Worm (Caenorhabditis elegans) whole organism, L4 larva: Measurements from ENCODE around the gene F56C3.8.
"Not testable (repeated sequence)": the region's sequence is repeated elsewhere in the genome, so short reads cannot be mapped to it uniquely, and the experiment has no call there.

Source experiments
- F26F4.8 ChIP-seq: fragments of 200-800 bp; sonication (Bioruptor generic); conservative IDR thresholded peaks from 2 replicates; pipeline ENCODE4 v1.3.6; 2022; ENCODE audit warnings: missing genetic modification characterization, missing compliant biosample characterization
- F44E2.7 ChIP-seq: fragments of 200-800 bp; sonication (Bioruptor generic); IDR thresholded peaks from 2 replicates; pipeline ENCODE4 v2.1.2; 2022; ENCODE audit warnings: missing genetic modification characterization, missing compliant biosample characterization
- T20F7.1 ChIP-seq: fragments of 200-800 bp; sonication (Bioruptor generic); optimal IDR thresholded peaks from 2 replicates; lab custom pipeline; 2018; ENCODE audit warnings: mild to moderate bottlenecking, missing genetic modification characterization, missing compliant biosample characterization
- T26A8.4 ChIP-seq: fragments of 200-800 bp; sonication (Bioruptor generic); IDR thresholded peaks from 2 replicates; pipeline ENCODE4 v1.3.6; 2022; ENCODE audit warnings: missing genetic modification characterization, missing compliant biosample characterization
- Y105C5A.15 ChIP-seq: fragments of 200-800 bp; sonication (Bioruptor generic); IDR thresholded peaks from 2 replicates; pipeline ENCODE4 v1.3.6; 2022; ENCODE audit warnings: missing genetic modification characterization, missing compliant biosample characterization
- Y48G9A.11 ChIP-seq: fragments of 200-800 bp; sonication (Bioruptor generic); IDR thresholded peaks from 2 replicates; pipeline ENCODE4 v1.3.6; 2022; ENCODE audit warnings: missing genetic modification reagents, missing genetic modification characterization, missing compliant biosample characterization
- Y75B8A.6 ChIP-seq: fragments of 200-800 bp; sonication (Bioruptor generic); IDR thresholded peaks from 2 replicates; pipeline ENCODE4 v1.3.6; 2022; ENCODE audit warnings: missing genetic modification reagents, missing genetic modification characterization, missing compliant biosample characterization
- ZK337.2 ChIP-seq: fragments of 200-800 bp; sonication (Bioruptor generic); IDR thresholded peaks from 2 replicates; pipeline ENCODE4 v1.3.6; 2022; ENCODE audit warnings: missing genetic modification reagents, missing genetic modification characterization, missing compliant biosample characterization
- ZK546.5 ChIP-seq, 2 experiments: sonication (generic microtip); optimal IDR thresholded peaks; 2 replicates each; lab custom pipeline; 2017; ENCODE audit warnings: missing biosample characterization in 2 of 2, missing genetic modification characterization in 2 of 2
- aha-1 ChIP-seq: fragments of 150-350 bp; peaks from one replicate; lab custom pipeline; 2014; ENCODE audit warnings: missing biosample characterization, missing genetic modification characterization
- aly-2 ChIP-seq: sonication (generic microtip); optimal IDR thresholded peaks from 2 replicates; lab custom pipeline; 2018; ENCODE audit warnings: missing biosample characterization, missing genetic modification characterization
- arid-1 ChIP-seq: fragments of 200-800 bp; sonication (Bioruptor generic); conservative IDR thresholded peaks from 2 replicates; pipeline ENCODE4 v1.3.6; 2022; ENCODE audit warnings: missing genetic modification reagents, missing genetic modification characterization, missing compliant biosample characterization
- ceh-20 ChIP-seq: fragments of 200-800 bp; sonication (Bioruptor generic); IDR thresholded peaks from 2 replicates; pipeline ENCODE4 v1.3.6; 2022; ENCODE audit warnings: missing genetic modification reagents, missing genetic modification characterization, missing compliant biosample characterization
- ceh-44 ChIP-seq: fragments of 200-800 bp; sonication (Bioruptor generic); IDR thresholded peaks from 2 replicates; pipeline ENCODE4 v1.3.6; 2022; ENCODE audit warnings: missing genetic modification reagents, missing genetic modification characterization, missing compliant biosample characterization
- ceh-62 ChIP-seq: sonication (generic microtip); optimal IDR thresholded peaks from 2 replicates; lab custom pipeline; 2017; ENCODE audit warnings: missing biosample characterization, missing genetic modification characterization
- ctbp-1 ChIP-seq: fragments of 200-800 bp; sonication (Bioruptor generic); IDR thresholded peaks from 2 replicates; pipeline ENCODE4 v1.3.6; 2022; ENCODE audit warnings: missing genetic modification reagents, missing genetic modification characterization, missing compliant biosample characterization
- daf-16 ChIP-seq, 3 experiments: sonication (generic microtip); optimal IDR thresholded peaks; 2 replicates each; lab custom pipeline; 2016 to 2017; ENCODE audit warnings: missing genetic modification characterization in 3 of 3, missing genetic modification reagents in 3 of 3, mild to moderate bottlenecking in 2 of 3, missing compliant biosample characterization in 2 of 3, missing biosample characterization in 1 of 3, moderate library complexity in 1 of 3
- daf-19 ChIP-seq: fragments of 200-800 bp; sonication (Bioruptor generic); conservative IDR thresholded peaks from 2 replicates; pipeline ENCODE4 v1.3.6; 2022; ENCODE audit warnings: missing genetic modification characterization, missing compliant biosample characterization
- daf-8 ChIP-seq: fragments of 200-800 bp; sonication (Bioruptor generic); IDR thresholded peaks from 2 replicates; pipeline ENCODE4 v1.3.6; 2022; ENCODE audit warnings: missing genetic modification characterization, missing compliant biosample characterization
- dmd-6 ChIP-seq: fragments of 200-800 bp; sonication (Bioruptor generic); IDR thresholded peaks from 2 replicates; pipeline ENCODE4 v1.3.6; 2022; ENCODE audit warnings: missing genetic modification reagents, missing genetic modification characterization, missing compliant biosample characterization
- dmd-8 ChIP-seq: fragments of 200-800 bp; sonication (Bioruptor generic); IDR thresholded peaks from 2 replicates; pipeline ENCODE4 v1.3.6; 2022; ENCODE audit warnings: missing genetic modification characterization, missing compliant biosample characterization
- dmd-9 ChIP-seq: fragments of 200-800 bp; sonication (Bioruptor generic); IDR thresholded peaks from 2 replicates; pipeline ENCODE4 v1.3.6; 2022; ENCODE audit warnings: missing genetic modification reagents, missing genetic modification characterization, missing compliant biosample characterization
- egl-43 ChIP-seq: fragments of 200-800 bp; sonication (Bioruptor generic); IDR thresholded peaks from 2 replicates; pipeline ENCODE4 v1.3.6; 2022; ENCODE audit warnings: missing genetic modification reagents, missing genetic modification characterization, missing compliant biosample characterization
- fos-1 ChIP-seq: fragments of 150-350 bp; optimal IDR thresholded peaks from 2 replicates; lab custom pipeline; 2014; ENCODE audit warnings: missing biosample characterization, missing genetic modification characterization
- lim-7 ChIP-seq: fragments of 200-800 bp; sonication (Bioruptor generic); IDR thresholded peaks from 2 replicates; pipeline ENCODE4 v1.3.6; 2022; ENCODE audit warnings: missing genetic modification characterization, missing compliant biosample characterization
- lin-1 ChIP-seq: fragments of 200-800 bp; sonication (Bioruptor generic); IDR thresholded peaks from 2 replicates; pipeline ENCODE4 v1.3.6; 2022; ENCODE audit warnings: missing genetic modification reagents, missing genetic modification characterization, missing compliant biosample characterization
- lin-38 ChIP-seq: fragments of 200-800 bp; sonication (Bioruptor generic); IDR thresholded peaks from 2 replicates; pipeline ENCODE4 v1.3.6; 2022; ENCODE audit warnings: missing genetic modification reagents, missing genetic modification characterization, missing compliant biosample characterization
- madf-5 ChIP-seq, 2 experiments: fragments of 200-800 bp; sonication (Bioruptor generic); IDR thresholded peaks; 2 replicates each; pipeline ENCODE4 v1.3.6; 2022; ENCODE audit warnings: missing compliant biosample characterization in 2 of 2, missing genetic modification characterization in 2 of 2
- madf-9 ChIP-seq: fragments of 200-800 bp; sonication (Bioruptor generic); conservative IDR thresholded peaks from 2 replicates; pipeline ENCODE4 v1.3.6; 2022; ENCODE audit warnings: missing genetic modification reagents, missing genetic modification characterization, missing compliant biosample characterization
- mdl-1 ChIP-seq, 2 experiments: fragments of 150-350 bp in 1 of 2; sonication (generic microtip) in 1 of 2; optimal IDR thresholded peaks; 2 replicates each; lab custom pipeline; 2014 to 2017; ENCODE audit warnings: missing biosample characterization in 2 of 2, missing genetic modification characterization in 2 of 2
- mdt-29 ChIP-seq: fragments of 200-800 bp; sonication (Bioruptor generic); IDR thresholded peaks from 2 replicates; pipeline ENCODE4 v1.3.6; 2022; ENCODE audit warnings: missing genetic modification reagents, missing genetic modification characterization, missing compliant biosample characterization
- mep-1 ChIP-seq: fragments of 150-350 bp; sonication (generic microtip); optimal IDR thresholded peaks from 3 replicates; lab custom pipeline; 2014; ENCODE audit warnings: missing biosample characterization, missing genetic modification characterization
- mes-2 ChIP-seq: sonication (generic microtip); optimal IDR thresholded peaks from 2 replicates; lab custom pipeline; 2016; ENCODE audit warnings: missing genotype, mild to moderate bottlenecking, missing genetic modification characterization, missing compliant biosample characterization; ENCODE audit not compliant: poor library complexity, severe bottlenecking
- nhr-11 ChIP-seq: fragments of 150-350 bp; optimal IDR thresholded peaks from 2 replicates; lab custom pipeline; 2014; ENCODE audit warnings: missing biosample characterization, missing genetic modification characterization
- nhr-41 ChIP-seq: fragments of 200-800 bp; sonication (Bioruptor generic); IDR thresholded peaks from 2 replicates; pipeline ENCODE4 v1.3.6; 2022; ENCODE audit warnings: missing genetic modification reagents, missing genetic modification characterization, missing compliant biosample characterization
- nhr-48 ChIP-seq: sonication (generic microtip); optimal IDR thresholded peaks from 2 replicates; lab custom pipeline; 2016; ENCODE audit warnings: mild to moderate bottlenecking, missing genetic modification characterization, missing compliant biosample characterization
- nhr-77 ChIP-seq: fragments of 150-350 bp; optimal IDR thresholded peaks from 2 replicates; lab custom pipeline; 2014; ENCODE audit warnings: missing biosample characterization, missing genetic modification characterization
- pha-4 ChIP-seq, 2 experiments: fragments of 150-350 bp in 1 of 2; fragments of 200-800 bp in 1 of 2; sonication (Bioruptor generic) in 1 of 2; IDR thresholded peaks in 1 of 2; optimal IDR thresholded peaks in 1 of 2; 2 replicates each; pipeline versions ENCODE4 v1.3.6 to Lab custom; 2014 to 2022; ENCODE audit warnings: missing genetic modification characterization in 2 of 2, missing genetic modification reagents in 2 of 2, missing biosample characterization in 1 of 2, missing compliant biosample characterization in 1 of 2
- php-3 ChIP-seq: fragments of 200-800 bp; sonication (Bioruptor generic); IDR thresholded peaks from 2 replicates; pipeline ENCODE4 v1.3.6; 2022; ENCODE audit warnings: missing genetic modification reagents, missing genetic modification characterization, missing compliant biosample characterization
- saeg-2 ChIP-seq: fragments of 200-800 bp; sonication (Bioruptor generic); IDR thresholded peaks from 2 replicates; pipeline ENCODE4 v1.3.6; 2022; ENCODE audit warnings: missing genetic modification reagents, missing genetic modification characterization, missing compliant biosample characterization
- snpc-1.2 ChIP-seq: fragments of 200-800 bp; sonication (Bioruptor generic); IDR thresholded peaks from 2 replicates; pipeline ENCODE4 v1.3.6; 2022; ENCODE audit warnings: missing genetic modification reagents, missing genetic modification characterization, missing compliant biosample characterization
- tag-97 ChIP-seq: fragments of 200-800 bp; sonication (Bioruptor generic); IDR thresholded peaks from 2 replicates; pipeline ENCODE4 v1.3.6; 2022; ENCODE audit warnings: missing genetic modification characterization, missing compliant biosample characterization
- tra-1 ChIP-seq: fragments of 200-800 bp; sonication (Bioruptor generic); IDR thresholded peaks from 2 replicates; pipeline ENCODE4 v1.3.6; 2022; ENCODE audit warnings: missing genetic modification reagents, missing genetic modification characterization, missing compliant biosample characterization
- vab-7 ChIP-seq: fragments of 200-800 bp; sonication (Bioruptor generic); IDR thresholded peaks from 2 replicates; pipeline ENCODE4 v1.3.6; 2022; ENCODE audit warnings: missing genetic modification reagents, missing genetic modification characterization, missing compliant biosample characterization
- zfp-2 ChIP-seq: sonication (generic microtip); optimal IDR thresholded peaks from 2 replicates; lab custom pipeline; 2016; ENCODE audit warnings: mild to moderate bottlenecking, missing genetic modification characterization, missing compliant biosample characterization
- zfp-3 ChIP-seq: fragments of 200-800 bp; sonication (Bioruptor generic); conservative IDR thresholded peaks from 2 replicates; pipeline ENCODE4 v1.3.6; 2022; ENCODE audit warnings: missing genetic modification reagents, missing genetic modification characterization, missing compliant biosample characterization

Gene F56C3.8

DNA sequence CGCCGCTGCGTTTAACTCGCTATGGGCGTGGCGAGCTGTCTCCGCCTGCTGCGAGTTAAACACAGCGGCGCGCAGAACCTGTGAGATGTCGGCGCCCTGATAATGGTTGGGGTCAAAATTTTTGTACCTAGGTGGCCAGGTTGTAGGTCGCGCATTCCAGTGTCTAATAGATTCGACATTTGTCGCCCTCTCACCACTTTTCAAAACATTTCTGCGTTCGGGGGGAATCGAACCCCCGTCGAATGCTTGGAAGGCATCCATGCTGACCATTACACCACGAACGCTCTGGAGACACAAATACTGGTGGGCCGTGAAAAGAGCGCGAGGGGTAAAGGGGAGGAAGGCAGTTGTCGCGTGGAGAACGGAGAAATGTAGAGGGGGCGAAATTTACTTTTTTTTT, 5.0 kb downstream of the F56C3.8 start (continued):
- TF ChIP-seq daf-19 (GFP tag; lab: Robert Waterston, UW): no peak
- no peak for TF ChIP-seq aly-2 (tag; lab: Kevin White, UChicago)
- TF ChIP-seq T26A8.4 (GFP tag; lab: Robert Waterston, UW): peak; percentile 88
- no peak for TF ChIP-seq fos-1 (tag; lab: Kevin White, UChicago)
- TF ChIP-seq zfp-2 (tag; lab: Kevin White, UChicago): peak; percentile 33
- TF ChIP-seq ceh-20 (GFP tag; lab: Robert Waterston, UW): peak; percentile 76; the same call in 1 of the 2 replicates
- TF ChIP-seq tra-1 (GFP tag; lab: Robert Waterston, UW): peak; percentile 67
- no peak for TF ChIP-seq T20F7.1 (GFP tag; lab: Kevin White, UChicago)
- no peak for TF ChIP-seq aha-1
- peak; percentile 84 for TF ChIP-seq pha-4 (GFP tag; IDR thresholded peaks at IDR 0.05; lab: Robert Waterston, UW)
- no peak for TF ChIP-seq pha-4 (tag; optimal IDR thresholded peaks at IDR 0.05; lab: Kevin White, UChicago)
- TF ChIP-seq mes-2 (tag; lab: Kevin White, UChicago): peak; percentile 83
- TF ChIP-seq mep-1 (tag; lab: Kevin White, UChicago): peak; percentile 82
- TF ChIP-seq ceh-62: no peak
- peak; percentile 30 for TF ChIP-seq nhr-77
- TF ChIP-seq ZK546.5 (tag; optimal IDR thresholded peaks at IDR 0.05; lab: Kevin White, UChicago): no peak
- peak; percentile 61 to 66 for TF ChIP-seq daf-16 (GFP tag; optimal IDR thresholded peaks at IDR 0.05; lab: Kevin White, UChicago)
- TF ChIP-seq daf-16 (tag; optimal IDR thresholded peaks at IDR 0.05; lab: Kevin White, UChicago): peak; percentile 73
- 0 out of 2 replicates have a peak, but pooled peaks have one; percentile 31 for TF ChIP-seq mdt-29 (GFP tag; lab: Robert Waterston, UW)
- peak; percentile 88 for TF ChIP-seq lim-7 (GFP tag; lab: Robert Waterston, UW)
- TF ChIP-seq madf-9: peak; percentile 73; the same call in 1 of the 2 replicates
- TF ChIP-seq nhr-48 (tag; lab: Kevin White, UChicago): peak; percentile 67
- TF ChIP-seq nhr-11 (tag; lab: Kevin White, UChicago): peak; percentile 35
- peak in 1 of 2 experiments; percentile 54 for TF ChIP-seq mdl-1 (tag; optimal IDR thresholded peaks at IDR 0.05; lab: Kevin White, UChicago)
- TF ChIP-seq, all 104 proteins: peak for 69

DNA sequence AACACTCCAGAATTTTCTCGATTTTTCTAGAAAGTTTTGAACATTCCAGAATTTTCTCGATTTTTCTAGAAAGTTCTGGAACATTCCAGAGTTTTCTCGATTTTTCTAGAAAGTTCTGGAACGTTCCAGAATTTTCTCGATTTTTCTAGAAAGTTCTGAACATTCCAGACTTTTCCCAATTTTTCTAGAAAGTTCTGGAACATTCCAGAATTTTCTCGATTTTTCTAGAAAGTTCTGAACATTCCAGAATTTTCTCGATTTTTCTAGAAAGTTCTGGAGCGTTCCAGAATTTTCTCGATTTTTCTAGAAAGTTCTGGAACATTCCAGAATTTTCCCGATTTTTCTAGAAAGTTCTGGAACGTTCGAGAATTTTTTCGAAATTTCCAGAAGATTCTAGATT, 9.4 kb downstream of the F56C3.8 start:
- peak; percentile 92 for TF ChIP-seq ctbp-1 (GFP tag; lab: Robert Waterston, UW)
- peak; percentile 51; the same call in 1 of the 2 replicates for TF ChIP-seq saeg-2 (GFP tag; lab: Robert Waterston, UW)
- TF ChIP-seq dmd-8: peak; percentile 66
- TF ChIP-seq zfp-3 (GFP tag; lab: Robert Waterston, UW): peak; percentile 69
- peak; percentile 36; the same call in 1 of the 2 replicates for TF ChIP-seq T26A8.4 (GFP tag; lab: Robert Waterston, UW)
- TF ChIP-seq nhr-41 (GFP tag; lab: Robert Waterston, UW): peak; percentile 92
- TF ChIP-seq tag-97: peak; percentile 92; the same call in 1 of the 2 replicates
- TF ChIP-seq ceh-44 (GFP tag; lab: Robert Waterston, UW): peak; percentile 97
- peak; percentile 62 for TF ChIP-seq dmd-6 (GFP tag; lab: Robert Waterston, UW)
- peak; percentile 72 for TF ChIP-seq lin-38 (GFP tag; lab: Robert Waterston, UW)
- TF ChIP-seq madf-9: peak; percentile 87
- peak; percentile 82 for TF ChIP-seq F26F4.8
- TF ChIP-seq daf-8 (GFP tag; lab: Robert Waterston, UW): peak; percentile 87; the same call in 1 of the 2 replicates
- TF ChIP-seq pha-4 (GFP tag; IDR thresholded peaks at IDR 0.05; lab: Robert Waterston, UW): peak; percentile 94
- TF ChIP-seq pha-4 (tag; optimal IDR thresholded peaks at IDR 0.05; lab: Kevin White, UChicago): not testable (repeated sequence)
- peak; percentile 89; the same call in 1 of the 2 replicates for TF ChIP-seq Y75B8A.6 (GFP tag; lab: Robert Waterston, UW)
- TF ChIP-seq tra-1 (GFP tag; lab: Robert Waterston, UW): peak; percentile 92
- TF ChIP-seq madf-5 (GFP tag; IDR thresholded peaks at IDR 0.05; lab: Robert Waterston, UW): peak; percentile 96 to 97
- TF ChIP-seq ZK337.2 (GFP tag; lab: Robert Waterston, UW): 0 out of 2 replicates have a peak, but pooled peaks have one; percentile 52
- peak; percentile 88 for TF ChIP-seq egl-43
- peak; percentile 99 for TF ChIP-seq Y105C5A.15
- peak; percentile 79 for TF ChIP-seq lim-7 (GFP tag; lab: Robert Waterston, UW)
- peak; percentile 91 for TF ChIP-seq vab-7 (GFP tag; lab: Robert Waterston, UW)
- peak; percentile 97 for TF ChIP-seq lin-1
- TF ChIP-seq snpc-1.2 (GFP tag; lab: Robert Waterston, UW): peak; percentile 97
- TF ChIP-seq dmd-9 (GFP tag; lab: Robert Waterston, UW): peak; percentile 76; the same call in 1 of the 2 replicates
- 0 out of 2 replicates have a peak, but pooled peaks have one; percentile 39 for TF ChIP-seq ceh-20 (GFP tag; lab: Robert Waterston, UW)
- TF ChIP-seq mdt-29 (GFP tag; lab: Robert Waterston, UW): peak; percentile 99
- TF ChIP-seq arid-1 (GFP tag; lab: Robert Waterston, UW): peak; percentile 96
- peak; percentile 93 for TF ChIP-seq Y48G9A.11 (GFP tag; lab: Robert Waterston, UW)
- TF ChIP-seq F44E2.7 (GFP tag; lab: Robert Waterston, UW): peak; percentile 82; the same call in 1 of the 2 replicates
- peak; percentile 47; the same call in 1 of the 2 replicates for TF ChIP-seq php-3 (GFP tag; lab: Robert Waterston, UW)
